Fruit fly (Drosophila melanogaster): Measurements from ENCODE around the gene dj.
A peak's percentile ranks its signal among the peaks of the same experiment; 100 is the strongest.

Gene dj

DNA sequence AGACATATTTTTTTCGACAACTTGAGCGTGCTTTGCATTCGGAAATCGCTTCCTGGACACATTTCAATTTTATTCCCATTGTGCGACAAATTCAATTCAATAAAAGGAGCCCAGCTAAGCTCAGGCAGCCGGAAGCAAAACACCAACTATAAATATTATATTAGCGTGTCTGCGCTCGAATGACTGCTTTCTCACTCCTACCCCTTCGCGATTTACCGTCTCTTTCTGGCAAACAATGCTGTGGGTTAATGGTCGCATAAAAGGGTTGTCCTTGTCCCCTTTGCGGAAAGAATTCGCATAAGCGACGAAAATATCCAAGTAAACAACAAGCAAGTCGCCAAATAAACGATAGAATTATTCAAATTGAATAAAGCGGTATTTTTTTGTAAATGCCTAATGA, 45.2 kb downstream of the dj start:
- TF ChIP-seq psq (GFP tag; optimal IDR thresholded peaks at IDR 0.05) (no peak), dl (GFP tag; optimal IDR thresholded peaks at IDR 0.05; ENCODE audit: insufficient read depth in 1 of 2, partially characterized antibody in 2 of 2) (no peak), Hr83 (GFP tag; optimal IDR thresholded peaks at IDR 0.05; ENCODE audit: poor library complexity, severe bottlenecking) (no peak), Sp1 (GFP tag; optimal IDR thresholded peaks at IDR 0.05) (no peak), brk (GFP tag; optimal IDR thresholded peaks at IDR 0.05) (no peak), Jra (GFP tag; optimal IDR thresholded peaks at IDR 0.05) (no peak), CrebA (GFP tag; optimal IDR thresholded peaks at IDR 0.05; ENCODE audit: borderline replicate concordance) (no peak), CG9705 (GFP tag; optimal IDR thresholded peaks at IDR 0.05) (no peak), HLH106 (tag; optimal IDR thresholded peaks at IDR 0.05) (no peak), dmrt93B (GFP tag; optimal IDR thresholded peaks at IDR 0.05) (no peak), GATAd (GFP tag; optimal IDR thresholded peaks at IDR 0.05) (no peak), Abd-B (GFP tag; optimal IDR thresholded peaks at IDR 0.05) (no peak), Myc (optimal IDR thresholded peaks at IDR 0.05) (no peak), usp (GFP tag; optimal IDR thresholded peaks at IDR 0.05) (no peak), br (GFP tag; optimal IDR thresholded peaks at IDR 0.05) (no peak), tai (GFP tag; optimal IDR thresholded peaks at IDR 0.05) (no peak), woc (GFP tag; optimal IDR thresholded peaks at IDR 0.05) (no peak), Hr78 (GFP tag; optimal IDR thresholded peaks at IDR 0.05) (no peak), Dfd (GFP tag; optimal IDR thresholded peaks at IDR 0.05) (no peak), lola (GFP tag; optimal IDR thresholded peaks at IDR 0.05) (no peak)

DNA sequence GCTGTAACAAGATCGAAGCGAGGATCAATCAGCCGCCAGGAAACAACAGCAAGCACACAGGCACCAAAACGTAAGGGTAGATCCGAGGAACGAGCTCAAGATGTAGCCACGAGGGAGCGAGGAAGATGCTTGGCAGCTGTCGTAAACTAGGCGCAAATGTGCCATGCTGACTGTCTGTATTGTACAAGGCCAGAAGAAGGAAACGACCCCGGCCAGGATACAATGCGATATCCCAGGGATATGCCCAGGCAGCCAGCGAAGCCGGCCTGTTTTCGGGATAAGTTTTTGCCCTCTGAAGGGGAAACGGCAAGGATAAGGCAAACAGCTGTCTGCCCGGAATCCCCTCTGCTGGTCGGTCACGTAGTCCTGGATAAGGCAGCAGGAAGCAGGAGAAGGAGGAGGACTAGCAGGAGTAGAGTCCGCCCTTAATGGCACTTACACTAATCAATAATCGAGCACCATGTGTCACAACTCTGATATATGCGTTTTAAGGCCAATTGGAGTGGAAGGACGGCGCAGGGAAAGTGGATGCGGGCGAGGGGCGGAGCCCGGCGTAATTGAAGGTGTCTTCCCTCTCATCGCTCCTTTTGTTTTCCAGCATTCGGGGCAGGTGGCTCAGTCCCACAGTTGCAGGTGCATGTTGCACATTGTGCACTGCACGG, 46.5 kb downstream of the dj start:
- no peak for TF ChIP-seq Rel (GFP tag; optimal IDR thresholded peaks at IDR 0.05)
- no peak for TF ChIP-seq Rel (tag; optimal IDR thresholded peaks at IDR 0.05)
- TF ChIP-seq foxo (GFP tag; optimal IDR thresholded peaks at IDR 0.05) = no peak
- no peak for TF ChIP-seq Hnf4 (GFP tag; optimal IDR thresholded peaks at IDR 0.05)
- TF ChIP-seq h (GFP tag; optimal IDR thresholded peaks at IDR 0.05) = no peak
- no peak for TF ChIP-seq sage (GFP tag; optimal IDR thresholded peaks at IDR 0.05)
- TF ChIP-seq lola (GFP tag; optimal IDR thresholded peaks at IDR 0.05) = no peak
- no peak for TF ChIP-seq fru (GFP tag; optimal IDR thresholded peaks at IDR 0.05)

DNA sequence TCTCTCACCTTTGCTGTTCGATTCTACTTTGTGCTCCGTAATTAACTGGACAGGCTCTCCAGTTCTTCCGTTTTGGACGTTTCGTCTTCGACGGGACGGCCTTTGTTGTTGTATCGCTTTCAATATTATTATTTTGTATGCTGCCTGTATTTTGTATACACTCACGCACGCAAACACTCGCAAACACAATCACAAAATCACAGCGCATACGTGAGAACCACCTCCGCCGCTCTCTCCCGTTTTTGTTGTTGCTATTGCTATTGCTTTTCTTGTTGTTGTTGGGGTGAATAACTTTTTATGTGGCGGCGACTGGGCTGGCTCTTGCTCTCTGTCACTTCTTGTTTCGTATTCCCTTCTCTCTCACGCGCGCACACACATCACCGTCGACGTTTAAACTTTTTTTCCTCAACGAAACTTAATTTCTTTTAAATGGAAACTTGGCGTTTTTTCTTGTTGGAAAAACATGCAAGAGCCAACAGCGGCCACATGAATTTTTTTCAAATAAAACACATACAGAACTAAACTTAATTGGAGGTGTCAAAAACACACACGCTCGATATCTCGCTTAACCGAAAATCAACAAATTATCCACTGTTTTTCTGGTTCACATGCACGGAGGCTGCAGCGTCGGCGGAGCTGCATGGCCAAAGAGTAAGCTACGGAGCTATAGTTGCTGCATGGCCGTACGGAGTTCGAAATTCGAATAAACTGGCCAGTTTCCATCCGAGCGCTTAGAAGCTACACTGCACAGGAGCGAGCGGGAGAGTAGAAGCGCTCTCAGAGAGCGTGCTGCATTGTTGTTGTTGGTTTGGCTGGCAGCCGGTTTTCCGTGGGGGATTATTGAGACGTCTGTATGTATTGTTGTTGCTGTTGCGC, 48.8 kb downstream of the dj start:
- TF ChIP-seq Dif (GFP tag; optimal IDR thresholded peaks at IDR 0.05; ENCODE audit: partially characterized antibody) (peak; percentile 98), br (GFP tag; optimal IDR thresholded peaks at IDR 0.05) (peak; percentile 20), CG9705 (GFP tag; optimal IDR thresholded peaks at IDR 0.05) (peak; percentile 0), lola (GFP tag; optimal IDR thresholded peaks at IDR 0.05) (no peak), N (GFP tag; optimal IDR thresholded peaks at IDR 0.05) (peak; percentile 2), sv (GFP tag; optimal IDR thresholded peaks at IDR 0.05) (no peak), Sp1 (GFP tag; optimal IDR thresholded peaks at IDR 0.05) (no peak), Hnf4 (GFP tag; optimal IDR thresholded peaks at IDR 0.05) (peak; percentile 42), psq (GFP tag; optimal IDR thresholded peaks at IDR 0.05) (peak; percentile 83), sage (GFP tag; optimal IDR thresholded peaks at IDR 0.05) (peak; percentile 63), foxo (GFP tag; optimal IDR thresholded peaks at IDR 0.05) (peak in 1 of 2 experiments; percentile 25), dl (GFP tag; optimal IDR thresholded peaks at IDR 0.05; ENCODE audit: insufficient read depth in 1 of 2, partially characterized antibody in 2 of 2) (peak; percentile 95 to 96), Rel (GFP tag; optimal IDR thresholded peaks at IDR 0.05) (no peak), Rel (tag; optimal IDR thresholded peaks at IDR 0.05) (peak; percentile 81), OdsH (GFP tag; optimal IDR thresholded peaks at IDR 0.05) (peak; percentile 8), fru (GFP tag; optimal IDR thresholded peaks at IDR 0.05) (peak; percentile 35), CG32264 (GFP tag; optimal IDR thresholded peaks at IDR 0.05) (no peak), Vsx2 (GFP tag; optimal IDR thresholded peaks at IDR 0.05; ENCODE audit: partially characterized antibody) (peak; percentile 93), Hr83 (GFP tag; optimal IDR thresholded peaks at IDR 0.05; ENCODE audit: poor library complexity, severe bottlenecking) (no peak), ey (GFP tag; optimal IDR thresholded peaks at IDR 0.05) (peak; percentile 31), h (GFP tag; optimal IDR thresholded peaks at IDR 0.05) (peak; percentile 25)

Data from whole organism, wandering third instar larva.